Worm (Caenorhabditis elegans): Measurements from ENCODE around the gene fat-2.
A peak's percentile ranks its signal among the peaks of the same experiment; 100 is the strongest.

Gene fat-2

ce11 chrIV:13289321-13289720, 34.4 kb upstream of the fat-2 start, which contains the start of gene Y67H2A.10 (continued):
- TF ChIP-seq ceh-90 (tag; optimal IDR thresholded peaks at IDR 0.05) (peak; percentile 44), efl-3 (GFP tag; optimal IDR thresholded peaks at IDR 0.05) (no peak), mdl-1 (tag; optimal IDR thresholded peaks at IDR 0.05) (no peak), alr-1 (tag; optimal IDR thresholded peaks at IDR 0.05; ENCODE audit: borderline replicate concordance) (no peak), hlh-17 (GFP tag; optimal IDR thresholded peaks at IDR 0.05; ENCODE audit: borderline replicate concordance) (no peak), ama-1 (optimal IDR thresholded peaks at IDR 0.05) (no peak), lin-13 (GFP tag; optimal IDR thresholded peaks at IDR 0.05) (no peak), lin-39 (tag; optimal IDR thresholded peaks at IDR 0.05) (no peak), fkh-4 (tag; optimal IDR thresholded peaks at IDR 0.05; ENCODE audit: borderline replicate concordance) (no peak), ztf-11 (tag; optimal IDR thresholded peaks at IDR 0.05) (peak in 1 of 2 experiments; percentile 14), hlh-4 (tag; optimal IDR thresholded peaks at IDR 0.05) (no peak), egl-27 (tag; optimal IDR thresholded peaks at IDR 0.05) (no peak), grh-1 (GFP tag; IDR thresholded peaks at IDR 0.05) (no peak), pag-3 (tag; optimal IDR thresholded peaks at IDR 0.05; ENCODE audit: borderline replicate concordance, insufficient read depth) (no peak), skn-1 (tag; optimal IDR thresholded peaks at IDR 0.05) (peak; percentile 6), aly-2 (tag; optimal IDR thresholded peaks at IDR 0.05) (no peak), elt-3 (tag; optimal IDR thresholded peaks at IDR 0.05) (no peak), Y116A8C.19 (tag; optimal IDR thresholded peaks at IDR 0.05; ENCODE audit: borderline replicate concordance) (no peak), nhr-47 (tag; optimal IDR thresholded peaks at IDR 0.05) (no peak), xbp-1 (tag; optimal IDR thresholded peaks at IDR 0.05) (no peak), pax-3 (tag; optimal IDR thresholded peaks at IDR 0.05) (no peak), blmp-1 (tag; optimal IDR thresholded peaks at IDR 0.05) (no peak), nhr-85 (tag) (peak; percentile 19), tlp-1 (tag; optimal IDR thresholded peaks at IDR 0.05) (no peak), zag-1 (tag; optimal IDR thresholded peaks at IDR 0.05) (no peak), fkh-8 (tag; optimal IDR thresholded peaks at IDR 0.05) (no peak), nhr-90 (tag; optimal IDR thresholded peaks at IDR 0.05; ENCODE audit: poor library complexity) (no peak), mef-2 (tag; optimal IDR thresholded peaks at IDR 0.05) (no peak), vab-15 (tag; optimal IDR thresholded peaks at IDR 0.05) (no peak), efl-1 (optimal IDR thresholded peaks at IDR 0.05) (peak; percentile 23 to 32), efl-1 (GFP tag; optimal IDR thresholded peaks at IDR 0.05 in 1 of 2) (peak in 1 of 2 experiments; percentile 52), unc-62 (GFP tag; optimal IDR thresholded peaks at IDR 0.05) (no peak), snpc-4 (tag; optimal IDR thresholded peaks at IDR 0.05) (no peak), mep-1 (tag; optimal IDR thresholded peaks at IDR 0.05) (peak; percentile 49), aha-1 (tag; optimal IDR thresholded peaks at IDR 0.05) (no peak), isw-1 (GFP tag; IDR thresholded peaks at IDR 0.05) (no peak), rnt-1 (tag; optimal IDR thresholded peaks at IDR 0.05) (peak; percentile 72), lir-3 (tag; optimal IDR thresholded peaks at IDR 0.05; ENCODE audit: poor library complexity) (peak; percentile 49), ceh-88 (GFP tag; IDR thresholded peaks at IDR 0.05) (no peak), sox-4 (tag; optimal IDR thresholded peaks at IDR 0.05) (no peak), nhr-77 (tag; optimal IDR thresholded peaks at IDR 0.05) (no peak), irx-1 (tag; optimal IDR thresholded peaks at IDR 0.05) (peak; percentile 21), ces-1 (GFP tag; optimal IDR thresholded peaks at IDR 0.05) (no peak), hpl-2 (GFP tag; optimal IDR thresholded peaks at IDR 0.05) (no peak)

ce11 chrIV:13290239-13290638, 33.4 kb upstream of the fat-2 start:
- TF ChIP-seq Y116A8C.19 (tag; optimal IDR thresholded peaks at IDR 0.05; ENCODE audit: borderline replicate concordance) = no peak
- no peak for TF ChIP-seq dsc-1 (tag; optimal IDR thresholded peaks at IDR 0.05)
- TF ChIP-seq hpl-2 (GFP tag; optimal IDR thresholded peaks at IDR 0.05) = no peak
- TF ChIP-seq nhr-76 (tag; optimal IDR thresholded peaks at IDR 0.05) = no peak
- no peak for TF ChIP-seq hlh-17 (GFP tag; optimal IDR thresholded peaks at IDR 0.05; ENCODE audit: borderline replicate concordance)
- no peak for TF ChIP-seq vab-15 (tag; optimal IDR thresholded peaks at IDR 0.05)
- no peak for TF ChIP-seq elt-3 (tag; optimal IDR thresholded peaks at IDR 0.05)
- no peak for TF ChIP-seq nhr-85 (tag)
- TF ChIP-seq ztf-11 (tag; optimal IDR thresholded peaks at IDR 0.05) = no peak
- no peak for TF ChIP-seq pax-3 (tag; optimal IDR thresholded peaks at IDR 0.05)
- TF ChIP-seq ces-1 (GFP tag; optimal IDR thresholded peaks at IDR 0.05) = no peak
- no peak for TF ChIP-seq tbx-2 (tag; optimal IDR thresholded peaks at IDR 0.05)
- TF ChIP-seq skn-1 (tag; optimal IDR thresholded peaks at IDR 0.05) = no peak
- TF ChIP-seq xbp-1 (tag; optimal IDR thresholded peaks at IDR 0.05) = no peak
- TF ChIP-seq snpc-4 (tag; optimal IDR thresholded peaks at IDR 0.05) = no peak
- TF ChIP-seq C04F5.9 (tag; optimal IDR thresholded peaks at IDR 0.05) = no peak
- no peak for TF ChIP-seq lin-14 (GFP tag; optimal IDR thresholded peaks at IDR 0.05)
- TF ChIP-seq jun-1 (tag; optimal IDR thresholded peaks at IDR 0.05) = no peak
